Fruit fly (Drosophila melanogaster): ENCODE data around the gene CG8891.
A peak's percentile ranks its signal among the peaks of the same experiment; 100 is the strongest.

CG8891 gene

dm6 chr2L:4997401-4998259, 18.5 kb upstream of the CG8891 start:
- peak; percentile 88 for TF ChIP-seq N (GFP tag; optimal IDR thresholded peaks at IDR 0.05)
- TF ChIP-seq dmrt93B (GFP tag; optimal IDR thresholded peaks at IDR 0.05), result peak; percentile 98
- peak; percentile 95 for TF ChIP-seq CrebA (GFP tag; optimal IDR thresholded peaks at IDR 0.05; ENCODE audit: borderline replicate concordance)
- peak; percentile 92 for TF ChIP-seq Hr83 (GFP tag; optimal IDR thresholded peaks at IDR 0.05; ENCODE audit: poor library complexity, severe bottlenecking)
- TF ChIP-seq Mio (GFP tag; optimal IDR thresholded peaks at IDR 0.05), result peak; percentile 92
- TF ChIP-seq CG9705 (GFP tag; optimal IDR thresholded peaks at IDR 0.05), result peak; percentile 96
- no peak for TF ChIP-seq Hr78 (GFP tag; optimal IDR thresholded peaks at IDR 0.05)
- peak; percentile 98 for TF ChIP-seq sv (GFP tag; optimal IDR thresholded peaks at IDR 0.05)
- peak; percentile 98 for TF ChIP-seq Hnf4 (GFP tag; optimal IDR thresholded peaks at IDR 0.05)
- TF ChIP-seq dsf (GFP tag; optimal IDR thresholded peaks at IDR 0.05; ENCODE audit: borderline replicate concordance), result peak; percentile 94
- peak; percentile 69 for TF ChIP-seq Vsx2 (GFP tag; optimal IDR thresholded peaks at IDR 0.05; ENCODE audit: partially characterized antibody)
- peak; percentile 97 to 99 for TF ChIP-seq foxo (GFP tag; optimal IDR thresholded peaks at IDR 0.05)
- peak; percentile 100 for TF ChIP-seq fru (GFP tag; optimal IDR thresholded peaks at IDR 0.05)
- TF ChIP-seq ey (GFP tag; optimal IDR thresholded peaks at IDR 0.05), result peak; percentile 99
- peak; percentile 99 for TF ChIP-seq h (GFP tag; optimal IDR thresholded peaks at IDR 0.05)
- peak; percentile 80 to 91 for TF ChIP-seq dl (GFP tag; optimal IDR thresholded peaks at IDR 0.05; ENCODE audit: insufficient read depth in 1 of 2, partially characterized antibody in 2 of 2)
- peak; percentile 99 for TF ChIP-seq rgr (GFP tag; optimal IDR thresholded peaks at IDR 0.05)
- no peak for TF ChIP-seq pan (optimal IDR thresholded peaks at IDR 0.05)
- peak; percentile 98 for TF ChIP-seq OdsH (GFP tag; optimal IDR thresholded peaks at IDR 0.05)
- peak; percentile 95 for TF ChIP-seq Rel (GFP tag; optimal IDR thresholded peaks at IDR 0.05)
- TF ChIP-seq Rel (tag; optimal IDR thresholded peaks at IDR 0.05), result peak; percentile 97
- peak; percentile 99 for TF ChIP-seq woc (GFP tag; optimal IDR thresholded peaks at IDR 0.05)
- peak; percentile 98 for TF ChIP-seq HLH106 (tag; optimal IDR thresholded peaks at IDR 0.05)
- TF ChIP-seq Myc (optimal IDR thresholded peaks at IDR 0.05), result peak; percentile 37
- TF ChIP-seq Sp1 (GFP tag; optimal IDR thresholded peaks at IDR 0.05), result peak; percentile 98
- peak; percentile 99 for TF ChIP-seq br (GFP tag; optimal IDR thresholded peaks at IDR 0.05)
- no peak for TF ChIP-seq usp (GFP tag; optimal IDR thresholded peaks at IDR 0.05)
- TF ChIP-seq Abd-B (GFP tag; optimal IDR thresholded peaks at IDR 0.05), result no peak
- no peak for TF ChIP-seq Dfd (GFP tag; optimal IDR thresholded peaks at IDR 0.05)
- TF ChIP-seq Jra (GFP tag; optimal IDR thresholded peaks at IDR 0.05), result peak; percentile 97
- TF ChIP-seq tai (GFP tag; optimal IDR thresholded peaks at IDR 0.05), result peak; percentile 97
- peak; percentile 94 for TF ChIP-seq brk (GFP tag; optimal IDR thresholded peaks at IDR 0.05)
- peak; percentile 96 for TF ChIP-seq sage (GFP tag; optimal IDR thresholded peaks at IDR 0.05)
- peak; percentile 94 for TF ChIP-seq Dif (GFP tag; optimal IDR thresholded peaks at IDR 0.05; ENCODE audit: partially characterized antibody)
- no peak for TF ChIP-seq lola (GFP tag; optimal IDR thresholded peaks at IDR 0.05)
- TF ChIP-seq GATAd (GFP tag; optimal IDR thresholded peaks at IDR 0.05), result peak; percentile 94
- peak; percentile 98 for TF ChIP-seq CG32264 (GFP tag; optimal IDR thresholded peaks at IDR 0.05)
- no peak for TF ChIP-seq jim (GFP tag; optimal IDR thresholded peaks at IDR 0.05)
- TF ChIP-seq psq (GFP tag; optimal IDR thresholded peaks at IDR 0.05), result peak; percentile 95

dm6 chr2L:4996283-4996922, 17.2 kb upstream of the CG8891 start:
- TF ChIP-seq pan (optimal IDR thresholded peaks at IDR 0.05) (no peak), CG32264 (GFP tag; optimal IDR thresholded peaks at IDR 0.05) (no peak), fru (GFP tag; optimal IDR thresholded peaks at IDR 0.05) (no peak), dsf (GFP tag; optimal IDR thresholded peaks at IDR 0.05; ENCODE audit: borderline replicate concordance) (no peak), Hr83 (GFP tag; optimal IDR thresholded peaks at IDR 0.05; ENCODE audit: poor library complexity, severe bottlenecking) (no peak), N (GFP tag; optimal IDR thresholded peaks at IDR 0.05) (no peak), Dif (GFP tag; optimal IDR thresholded peaks at IDR 0.05; ENCODE audit: partially characterized antibody) (no peak), Hr78 (GFP tag; optimal IDR thresholded peaks at IDR 0.05) (no peak), usp (GFP tag; optimal IDR thresholded peaks at IDR 0.05) (no peak), woc (GFP tag; optimal IDR thresholded peaks at IDR 0.05) (no peak), jim (GFP tag; optimal IDR thresholded peaks at IDR 0.05) (no peak), sage (GFP tag; optimal IDR thresholded peaks at IDR 0.05) (no peak), OdsH (GFP tag; optimal IDR thresholded peaks at IDR 0.05) (no peak), ey (GFP tag; optimal IDR thresholded peaks at IDR 0.05) (no peak), Abd-B (GFP tag; optimal IDR thresholded peaks at IDR 0.05) (no peak), brk (GFP tag; optimal IDR thresholded peaks at IDR 0.05) (no peak), dl (GFP tag; optimal IDR thresholded peaks at IDR 0.05; ENCODE audit: insufficient read depth in 1 of 2, partially characterized antibody in 2 of 2) (no peak), Myc (optimal IDR thresholded peaks at IDR 0.05) (no peak)
